Worm (Caenorhabditis elegans): ENCODE data around the gene trf-1.

The trf-1 gene

DNA sequence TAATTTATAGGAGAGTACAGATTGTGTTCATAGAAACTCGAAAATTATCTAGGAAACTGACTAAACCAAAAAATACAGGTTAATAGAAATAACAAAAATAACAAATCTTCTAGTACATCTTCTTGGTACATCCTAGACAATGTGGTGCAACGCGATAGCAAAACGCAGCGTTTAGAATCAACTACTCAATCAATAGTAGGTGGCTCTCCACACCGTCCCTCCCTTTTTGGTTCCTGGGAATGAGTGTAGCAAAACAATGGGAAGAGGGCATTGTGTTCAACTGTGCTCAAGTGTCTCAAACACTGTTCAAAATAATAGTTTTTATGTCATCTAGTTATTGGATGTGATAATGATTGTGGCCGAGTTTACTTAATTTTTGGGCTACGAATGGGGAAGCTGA lies 46.4 kb downstream of the trf-1 start, which contains the start of gene T27E9.6:
TSS of gene T27E9.6 (minus strand) at position 101 of the 400 bp plus-strand sequence.
- TF ChIP-seq F10B5.3 (tag; optimal IDR thresholded peaks at IDR 0.05) (no peak), aha-1 (tag) (peak; percentile 43)
